Fruit fly (Drosophila melanogaster) whole organism, wandering third instar larva: ENCODE measurements around the gene CG43630.

Experiments
- Abd-B ChIP-seq: fragments of >200 bp; optimal IDR thresholded peaks from 2 replicates; lab custom pipeline; 2017; ENCODE audit warnings: missing biosample characterization, missing genetic modification characterization
- CG32264 ChIP-seq: fragments of 200-800 bp; sonication (Bioruptor generic); optimal IDR thresholded peaks from 2 replicates; lab custom pipeline; 2016; ENCODE audit warnings: missing biosample characterization, missing genetic modification characterization
- CrebA ChIP-seq: fragments of 200-800 bp; sonication (Bioruptor generic); optimal IDR thresholded peaks from 2 replicates; lab custom pipeline; 2016; ENCODE audit warnings: missing biosample characterization, mild to moderate bottlenecking, missing genetic modification characterization, borderline replicate concordance
- Dfd ChIP-seq: fragments of >200 bp; optimal IDR thresholded peaks from 2 replicates; lab custom pipeline; 2017; ENCODE audit warnings: missing biosample characterization, missing genetic modification characterization
- Dif ChIP-seq: fragments of 200-275, 200-300 bp; sonication (Bioruptor generic); optimal IDR thresholded peaks from 2 replicates; lab custom pipeline; 2018; ENCODE audit warnings: missing biosample characterization, missing genetic modification characterization; ENCODE audit not compliant: partially characterized antibody
- GATAd ChIP-seq: sonication (Bioruptor generic); optimal IDR thresholded peaks from 2 replicates; lab custom pipeline; 2016; ENCODE audit warnings: missing biosample characterization, missing genetic modification characterization
- HLH106 ChIP-seq: fragments of 200-800 bp; optimal IDR thresholded peaks from 3 replicates; lab custom pipeline; 2019; ENCODE audit warnings: missing biosample characterization, mild to moderate bottlenecking, missing genetic modification characterization, moderate library complexity
- Hnf4 ChIP-seq: fragments of 200-800 bp; sonication (Bioruptor generic); optimal IDR thresholded peaks from 2 replicates; lab custom pipeline; 2016; ENCODE audit warnings: missing biosample characterization, mild to moderate bottlenecking, missing genetic modification characterization
- Hr78 ChIP-seq: fragments of >200 bp; optimal IDR thresholded peaks from 2 replicates; lab custom pipeline; 2017; ENCODE audit warnings: missing biosample characterization, missing genetic modification characterization
- Hr83 ChIP-seq: fragments of 200-300 bp; sonication (Bioruptor generic); optimal IDR thresholded peaks from 2 replicates; lab custom pipeline; 2016; ENCODE audit warnings: missing biosample characterization, mild to moderate bottlenecking, missing genetic modification characterization, moderate library complexity; ENCODE audit not compliant: poor library complexity, severe bottlenecking
- Jra ChIP-seq: sonication (Bioruptor generic); optimal IDR thresholded peaks from 2 replicates; lab custom pipeline; 2016; ENCODE audit warnings: missing biosample characterization, missing genetic modification characterization
- Myc ChIP-seq: fragments of >200 bp; optimal IDR thresholded peaks from 2 replicates; lab custom pipeline; 2017
- OdsH ChIP-seq: fragments of 200-800 bp; sonication (Bioruptor generic); optimal IDR thresholded peaks from 2 replicates; lab custom pipeline; 2016; ENCODE audit warnings: missing biosample characterization, mild to moderate bottlenecking, missing genetic modification characterization
- Rel ChIP-seq, 2 experiments: fragments of 200-800 bp; sonication (Bioruptor generic) in 1 of 2; optimal IDR thresholded peaks; 2 replicates in 1 of 2; 3 replicates in 1 of 2; lab custom pipeline; 2016 to 2019; ENCODE audit warnings: mild to moderate bottlenecking in 2 of 2, missing biosample characterization in 2 of 2, missing genetic modification characterization in 2 of 2, moderate library complexity in 1 of 2
- Sp1 ChIP-seq: fragments of 200-800 bp; sonication (Bioruptor generic); optimal IDR thresholded peaks from 3 replicates; lab custom pipeline; 2019; ENCODE audit warnings: missing biosample characterization, mild to moderate bottlenecking, missing genetic modification characterization, moderate library complexity
- Vsx2 ChIP-seq: fragments of 200-300, 225-300 bp; sonication (Bioruptor generic); optimal IDR thresholded peaks from 2 replicates; lab custom pipeline; 2018; ENCODE audit warnings: missing biosample characterization, missing genetic modification characterization; ENCODE audit not compliant: partially characterized antibody
- br ChIP-seq: fragments of 200-800 bp; sonication (Bioruptor generic); optimal IDR thresholded peaks from 2 replicates; lab custom pipeline; 2016; ENCODE audit warnings: missing biosample characterization, missing genetic modification characterization
- dsf ChIP-seq: sonication (Bioruptor generic); optimal IDR thresholded peaks from 2 replicates; lab custom pipeline; 2016; ENCODE audit warnings: missing biosample characterization, missing genetic modification characterization, borderline replicate concordance
- ey ChIP-seq: fragments of 200-800 bp; sonication (Bioruptor generic); optimal IDR thresholded peaks from 2 replicates; lab custom pipeline; 2016; ENCODE audit warnings: missing biosample characterization, missing genetic modification characterization
- foxo ChIP-seq, 2 experiments: fragments of 200-800 bp; sonication (Bioruptor generic); optimal IDR thresholded peaks; 2 replicates in 1 of 2; 3 replicates in 1 of 2; lab custom pipeline; 2016 to 2017; ENCODE audit warnings: missing biosample characterization in 2 of 2, missing genetic modification characterization in 2 of 2
- fru ChIP-seq: fragments of 200-800 bp; sonication (Bioruptor generic); optimal IDR thresholded peaks from 3 replicates; lab custom pipeline; 2016; ENCODE audit warnings: missing biosample characterization, mild to moderate bottlenecking, missing genetic modification characterization
- h ChIP-seq: fragments of 200-800 bp; sonication (Bioruptor generic); optimal IDR thresholded peaks from 3 replicates; lab custom pipeline; 2016; ENCODE audit warnings: missing biosample characterization, mild to moderate bottlenecking, missing genetic modification characterization
- psq ChIP-seq: fragments of 200-800 bp; sonication (Bioruptor generic); optimal IDR thresholded peaks from 3 replicates; lab custom pipeline; 2017; ENCODE audit warnings: missing biosample characterization, mild to moderate bottlenecking, missing genetic modification characterization, moderate library complexity
- rgr ChIP-seq: fragments of 200-800 bp; sonication (Bioruptor generic); optimal IDR thresholded peaks from 3 replicates; lab custom pipeline; 2016; ENCODE audit warnings: missing biosample characterization, mild to moderate bottlenecking, missing genetic modification characterization
- sv ChIP-seq: fragments of 200-800 bp; sonication (Bioruptor generic); optimal IDR thresholded peaks from 3 replicates; lab custom pipeline; 2016; ENCODE audit warnings: missing biosample characterization, missing genetic modification characterization
- usp ChIP-seq: fragments of >200 bp; optimal IDR thresholded peaks from 2 replicates; lab custom pipeline; 2017; ENCODE audit warnings: missing biosample characterization, missing genetic modification characterization
- woc ChIP-seq: sonication (Bioruptor generic); optimal IDR thresholded peaks from 2 replicates; lab custom pipeline; 2016; ENCODE audit warnings: missing biosample characterization, mild to moderate bottlenecking, missing genetic modification characterization

Gene CG43630

DNA sequence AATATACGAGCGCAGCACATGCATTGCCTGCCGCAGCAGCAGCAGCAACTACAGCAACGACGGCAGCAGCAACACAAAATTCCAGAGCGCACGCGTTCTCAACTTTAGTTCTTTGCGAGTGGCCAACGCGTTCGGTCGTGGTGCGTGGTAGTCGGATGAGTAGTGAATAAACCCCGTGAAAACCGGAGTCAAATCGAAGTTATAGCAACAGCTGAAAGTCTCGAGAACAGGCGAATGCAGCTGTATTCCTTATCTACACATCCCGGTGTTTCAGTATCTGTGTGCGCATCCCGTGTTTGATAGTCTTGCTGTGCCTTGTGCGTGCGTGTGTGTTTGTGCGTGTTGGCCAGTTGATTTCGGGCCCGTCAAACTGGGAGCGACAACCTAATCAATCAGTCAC is 28.1 kb downstream of the CG43630 start, which contains the start of gene Dtg:
Gene Dtg (plus strand): TSS at position 105 of the 400 bp plus-strand sequence.
- peak; percentile 11 for TF ChIP-seq Hr83 (GFP tag; lab: Kevin White, UChicago)
- peak; percentile 45 for TF ChIP-seq br
- TF ChIP-seq Vsx2 (GFP tag; lab: Kevin White, UChicago) = peak; percentile 64
- no peak for TF ChIP-seq Sp1 (GFP tag; lab: Kevin White, UChicago)
- TF ChIP-seq fru (GFP tag; lab: Kevin White, UChicago) = peak; percentile 22
- no peak for TF ChIP-seq Rel (GFP tag; optimal IDR thresholded peaks at IDR 0.05; lab: Kevin White, UChicago)
- peak; percentile 6 for TF ChIP-seq Rel (tag; optimal IDR thresholded peaks at IDR 0.05; lab: Kevin White, UChicago)
- no peak for TF ChIP-seq GATAd (GFP tag; lab: Kevin White, UChicago)

DNA sequence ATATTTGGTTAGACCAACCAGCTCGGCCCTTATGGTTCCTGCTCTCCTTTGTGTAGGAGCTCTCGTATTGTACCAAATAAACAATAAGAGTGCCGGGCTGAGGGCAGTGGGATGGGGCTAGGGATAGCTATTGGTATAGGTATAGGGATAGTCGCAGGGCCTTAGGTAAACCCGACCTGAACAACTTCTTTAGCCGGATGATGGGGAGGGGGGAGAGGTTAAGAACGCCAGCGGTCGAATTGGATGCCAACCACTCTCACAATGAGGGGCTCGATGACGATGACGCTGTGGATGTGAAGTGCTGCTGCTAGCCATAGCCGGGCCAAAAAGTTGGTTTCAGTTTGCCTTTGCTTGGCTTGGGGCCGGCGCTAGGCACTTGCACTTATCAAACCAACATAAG is 28.7 kb downstream of the CG43630 start:
- no peak for TF ChIP-seq sv (GFP tag; lab: Kevin White, UChicago)
- no peak for TF ChIP-seq foxo (GFP tag; optimal IDR thresholded peaks at IDR 0.05; lab: Kevin White, UChicago)

DNA sequence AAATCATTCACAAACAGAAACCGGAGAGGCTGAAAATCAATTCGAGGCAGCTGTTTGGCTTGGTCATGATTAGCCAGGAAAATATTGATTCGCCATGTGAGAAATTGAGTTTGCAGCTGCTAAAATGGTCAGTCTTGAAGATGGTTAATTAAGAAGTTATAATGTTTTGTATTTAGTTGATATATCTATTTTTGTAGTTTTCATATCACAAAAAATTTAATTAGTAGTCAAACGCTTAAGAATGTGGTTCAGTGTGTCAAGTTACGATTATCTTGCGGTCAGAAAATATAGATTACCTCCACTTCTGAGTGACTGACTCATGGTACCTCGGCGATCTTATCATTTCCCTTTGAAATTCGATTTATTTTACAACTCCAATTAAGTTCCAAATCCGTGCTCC is 29.1 kb downstream of the CG43630 start:
- TF ChIP-seq HLH106 (tag; lab: Kevin White, UChicago) = no peak
- TF ChIP-seq, all 38 proteins: peak for 0

DNA sequence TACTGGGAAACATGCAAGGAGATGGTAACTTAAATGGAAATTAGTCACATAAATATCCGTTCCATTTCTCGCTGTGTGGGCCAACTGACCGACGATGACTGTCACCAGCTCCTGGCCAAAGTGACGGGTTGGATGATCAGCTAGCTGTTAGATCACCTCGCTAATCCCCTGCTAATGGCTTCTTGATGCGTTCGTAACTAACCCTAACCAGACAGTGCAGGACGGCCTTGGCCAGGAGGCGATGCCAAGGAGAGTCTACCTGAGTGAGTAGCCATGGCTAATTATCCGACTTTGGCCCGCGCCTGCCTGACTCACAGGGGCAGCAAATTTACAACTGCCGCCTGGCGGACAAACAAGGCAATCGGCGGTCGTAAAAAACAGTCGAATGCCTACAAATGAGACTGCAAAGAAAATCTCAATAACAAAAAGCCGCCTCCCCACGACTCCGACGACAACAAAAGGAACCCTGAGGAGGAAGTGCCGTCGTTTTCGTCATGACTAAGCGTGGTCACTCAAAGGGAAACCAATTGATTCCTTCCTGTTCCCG is 30.2 kb downstream of the CG43630 start:
- TF ChIP-seq dsf (GFP tag; lab: Kevin White, UChicago) (no peak), Dfd (GFP tag; lab: Kevin White, UChicago) (no peak), usp (no peak), br (no peak)

DNA sequence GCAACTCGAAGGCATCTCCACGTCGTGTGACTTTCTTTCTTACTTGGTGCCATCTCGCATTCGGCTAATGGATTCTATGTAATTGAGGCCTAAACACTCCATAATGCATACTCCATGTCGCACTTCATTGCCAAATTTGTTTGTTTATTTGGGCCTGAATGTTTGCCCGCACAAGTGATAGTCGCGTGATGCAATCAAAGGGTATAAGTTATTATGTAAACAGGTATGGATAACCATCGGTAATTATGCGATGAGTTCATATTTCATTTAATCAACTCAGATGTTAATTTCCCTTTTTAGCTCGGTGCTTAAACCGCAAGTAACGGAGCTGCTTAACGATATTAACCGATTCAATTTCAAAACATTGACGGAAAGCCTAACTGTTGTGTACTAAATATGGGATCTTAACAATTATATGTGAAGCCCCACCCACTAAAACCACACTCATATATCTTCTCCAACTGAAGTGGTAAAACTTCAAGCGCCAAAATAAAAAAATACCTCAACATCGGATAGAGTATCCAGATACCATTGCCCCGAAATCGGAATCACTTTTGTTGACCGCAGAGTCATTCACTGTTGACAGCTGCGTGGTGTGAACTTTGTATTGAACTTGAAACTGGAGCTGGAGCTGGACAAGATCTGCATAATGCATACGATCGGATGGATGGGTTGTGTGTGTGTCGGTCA is 31.3 kb downstream of the CG43630 start:
- TF ChIP-seq Abd-B (GFP tag; lab: Kevin White, UChicago) (no peak), HLH106 (tag; lab: Kevin White, UChicago) (peak; percentile 15), fru (GFP tag; lab: Kevin White, UChicago) (no peak), GATAd (GFP tag; lab: Kevin White, UChicago) (no peak)
- TF ChIP-seq, all 38 proteins: peak for 1

DNA sequence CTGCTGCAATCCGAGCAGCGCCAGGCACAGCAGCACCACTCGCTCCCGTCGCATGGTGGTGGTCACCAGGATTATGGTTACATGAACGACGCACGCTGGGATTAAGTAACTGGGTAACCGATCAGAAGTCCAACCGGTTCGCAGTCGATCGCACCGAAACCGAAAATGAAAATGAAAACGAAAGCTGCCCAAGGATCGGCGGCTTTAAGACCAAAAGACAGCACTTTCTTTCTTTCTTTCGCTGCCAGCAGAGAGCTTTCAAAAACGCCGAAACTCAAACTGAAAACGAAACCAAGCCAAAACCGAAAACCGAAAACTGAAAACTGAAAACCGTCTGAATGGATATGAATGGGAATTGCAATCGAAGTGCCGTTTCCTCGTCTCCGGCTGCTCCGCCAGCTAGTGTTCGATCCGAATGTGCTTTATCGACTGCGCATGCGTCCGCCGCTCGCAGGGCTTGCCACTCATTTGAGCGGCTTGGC is 34.0 kb downstream of the CG43630 start, which contains the start of gene CG6753:
Gene CG6753 (minus strand): TSS at position 432 of the 482 bp plus-strand sequence.
- no peak for TF ChIP-seq Myc (lab: Kevin White, UChicago)
- TF ChIP-seq Hr83 (GFP tag; lab: Kevin White, UChicago) = no peak
- no peak for TF ChIP-seq Jra
- no peak for TF ChIP-seq HLH106 (tag; lab: Kevin White, UChicago)
- no peak for TF ChIP-seq Rel (GFP tag; optimal IDR thresholded peaks at IDR 0.05; lab: Kevin White, UChicago)
- TF ChIP-seq Rel (tag; optimal IDR thresholded peaks at IDR 0.05; lab: Kevin White, UChicago) = no peak
- TF ChIP-seq OdsH (GFP tag; lab: Kevin White, UChicago) = no peak
- no peak for TF ChIP-seq woc (GFP tag; lab: Kevin White, UChicago)
- TF ChIP-seq ey (GFP tag; lab: Kevin White, UChicago) = no peak
- no peak for TF ChIP-seq foxo (GFP tag; optimal IDR thresholded peaks at IDR 0.05; lab: Kevin White, UChicago)
- TF ChIP-seq Hr78 (GFP tag; lab: Kevin White, UChicago) = no peak
- TF ChIP-seq Vsx2 (GFP tag; lab: Kevin White, UChicago) = no peak

DNA sequence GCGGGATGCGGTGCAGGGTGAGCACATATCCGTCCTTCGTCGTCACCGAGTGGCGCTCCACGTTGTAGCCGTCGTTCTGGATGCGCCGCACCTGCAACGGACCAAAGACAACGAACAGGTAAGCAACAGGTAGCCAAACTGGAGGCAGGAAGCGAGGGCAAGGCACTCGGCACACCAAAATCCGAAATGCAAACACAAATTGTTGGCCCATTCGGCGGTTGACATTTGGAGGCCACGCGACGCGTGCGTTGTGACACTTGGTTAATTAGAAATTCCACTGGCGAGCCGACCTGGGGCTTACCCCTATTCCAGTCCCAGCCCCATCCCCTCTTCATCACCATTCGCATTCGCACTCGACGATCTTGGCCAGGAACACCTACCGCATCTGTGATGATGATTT is 34.4 kb downstream of the CG43630 start:
- no peak for TF ChIP-seq sv (GFP tag; lab: Kevin White, UChicago)
- TF ChIP-seq Hr78 (GFP tag; lab: Kevin White, UChicago) = no peak
- no peak for TF ChIP-seq Dif
- no peak for TF ChIP-seq OdsH (GFP tag; lab: Kevin White, UChicago)
- no peak for TF ChIP-seq CrebA (GFP tag; lab: Kevin White, UChicago)
- no peak for TF ChIP-seq CG32264
- TF ChIP-seq HLH106 (tag; lab: Kevin White, UChicago) = no peak
- TF ChIP-seq h (GFP tag; lab: Kevin White, UChicago) = no peak
- TF ChIP-seq Vsx2 (GFP tag; lab: Kevin White, UChicago) = no peak
- no peak for TF ChIP-seq GATAd (GFP tag; lab: Kevin White, UChicago)
- TF ChIP-seq Hnf4 (GFP tag; lab: Kevin White, UChicago) = no peak
- no peak for TF ChIP-seq psq
- TF ChIP-seq Rel (GFP tag; optimal IDR thresholded peaks at IDR 0.05; lab: Kevin White, UChicago) = no peak
- no peak for TF ChIP-seq Rel (tag; optimal IDR thresholded peaks at IDR 0.05; lab: Kevin White, UChicago)
- TF ChIP-seq rgr (GFP tag; lab: Kevin White, UChicago) = no peak
- no peak for TF ChIP-seq Jra
- TF ChIP-seq Abd-B (GFP tag; lab: Kevin White, UChicago) = no peak
- no peak for TF ChIP-seq Sp1 (GFP tag; lab: Kevin White, UChicago)
